Fruit fly (Drosophila melanogaster) whole organism, embryonic: ENCODE results near the gene ebd2.

Source experiments
- CG10321 ChIP-seq: fragments of 200-800 bp; sonication (Bioruptor generic); IDR thresholded peaks from 2 replicates; pipeline ENCODE4 v1.3.6; 2022; ENCODE audit warnings: missing biosample characterization, missing genetic modification characterization
- CG11723 ChIP-seq: fragments of 200-800 bp; sonication (Bioruptor generic); optimal IDR thresholded peaks from 2 replicates; lab custom pipeline; 2017; ENCODE audit warnings: missing biosample characterization, mild to moderate bottlenecking, missing genetic modification characterization
- CG12071 ChIP-seq: fragments of 200-800 bp; sonication (Bioruptor generic); optimal IDR thresholded peaks from 3 replicates; lab custom pipeline; 2018; ENCODE audit warnings: missing biosample characterization, mild to moderate bottlenecking, missing genetic modification characterization
- CG12391 ChIP-seq: fragments of 200-800 bp; sonication (Bioruptor generic); optimal IDR thresholded peaks from 3 replicates; lab custom pipeline; 2018; ENCODE audit warnings: missing biosample characterization, mild to moderate bottlenecking, missing genetic modification characterization, moderate library complexity
- CG12744 ChIP-seq: fragments of 200-800 bp; sonication (Bioruptor generic); optimal IDR thresholded peaks from 2 replicates; lab custom pipeline; 2016; ENCODE audit warnings: missing biosample characterization, missing genetic modification characterization
- CG13123 ChIP-seq: fragments of 200-800 bp; sonication (Bioruptor generic); optimal IDR thresholded peaks from 2 replicates; lab custom pipeline; 2016; ENCODE audit warnings: missing biosample characterization, missing genetic modification characterization
- CG15601 ChIP-seq: fragments of 200-800 bp; sonication (Bioruptor generic); optimal IDR thresholded peaks from 3 replicates; lab custom pipeline; 2019; ENCODE audit warnings: missing biosample characterization, mild to moderate bottlenecking, missing genetic modification characterization, moderate library complexity
- CG1603 ChIP-seq: fragments of 200-800 bp; sonication (Bioruptor generic); optimal IDR thresholded peaks from 2 replicates; lab custom pipeline; 2019; ENCODE audit warnings: missing biosample characterization, mild to moderate bottlenecking, missing genetic modification characterization, moderate library complexity
- CG1647 ChIP-seq: fragments of 200-800 bp; sonication (Bioruptor generic); optimal IDR thresholded peaks from 3 replicates; lab custom pipeline; 2016; ENCODE audit warnings: missing biosample characterization, missing genetic modification characterization
- CG16815 ChIP-seq: fragments of 200-800 bp; sonication (Bioruptor generic); optimal IDR thresholded peaks from 3 replicates; lab custom pipeline; 2017; ENCODE audit warnings: missing biosample characterization, mild to moderate bottlenecking, missing genetic modification characterization
- CG17186 ChIP-seq: fragments of 200-800 bp; sonication (Bioruptor generic); optimal IDR thresholded peaks from 3 replicates; lab custom pipeline; 2017; ENCODE audit warnings: missing biosample characterization, missing genetic modification reagents, missing genetic modification characterization
- CG1792 ChIP-seq: fragments of 200-800 bp; sonication (Bioruptor generic); optimal IDR thresholded peaks from 2 replicates; lab custom pipeline; 2016; ENCODE audit warnings: missing biosample characterization, missing genetic modification characterization
- CG1832 ChIP-seq: fragments of 200-800 bp; sonication (Bioruptor generic); optimal IDR thresholded peaks from 2 replicates; lab custom pipeline; 2017; ENCODE audit warnings: missing biosample characterization, mild to moderate bottlenecking, missing genetic modification characterization, inconsistent platforms
- CG2712 ChIP-seq: fragments of 200-800 bp; optimal IDR thresholded peaks from 3 replicates; lab custom pipeline; 2019; ENCODE audit warnings: missing biosample characterization, mild to moderate bottlenecking, missing genetic modification characterization, moderate library complexity
- CG2875 ChIP-seq: fragments of 200-800 bp; sonication (Bioruptor generic); optimal IDR thresholded peaks from 2 replicates; lab custom pipeline; 2017; ENCODE audit warnings: missing biosample characterization, mild to moderate bottlenecking, missing genetic modification characterization, missing genetic modification reagents
- CG6791 ChIP-seq: fragments of 200-800 bp; sonication (Bioruptor generic); IDR thresholded peaks from 3 replicates; pipeline ENCODE4 v1.3.6; 2022; ENCODE audit warnings: missing biosample characterization, missing genetic modification characterization; ENCODE audit not compliant: partially characterized antibody
- CG6813 ChIP-seq: fragments of 200-800 bp; sonication (Bioruptor generic); optimal IDR thresholded peaks from 2 replicates; lab custom pipeline; 2017; ENCODE audit warnings: missing biosample characterization, missing genetic modification characterization, mild to moderate bottlenecking, moderate library complexity, missing genetic modification reagents
- CG6854 ChIP-seq: fragments of 200-800 bp; sonication (Bioruptor generic); optimal IDR thresholded peaks from 3 replicates; lab custom pipeline; 2017; ENCODE audit warnings: missing biosample characterization, mild to moderate bottlenecking, missing genetic modification characterization
- CG8924 ChIP-seq: fragments of 200-800 bp; optimal IDR thresholded peaks from 3 replicates; lab custom pipeline; 2019; ENCODE audit warnings: missing biosample characterization, mild to moderate bottlenecking, missing genetic modification characterization, moderate library complexity
- CG9876 ChIP-seq: fragments of 200-800 bp; sonication (Bioruptor generic); optimal IDR thresholded peaks from 2 replicates; lab custom pipeline; 2016; ENCODE audit warnings: missing biosample characterization, missing genetic modification characterization
- Camta ChIP-seq: fragments of 200-800 bp; sonication (Bioruptor generic); optimal IDR thresholded peaks from 2 replicates; lab custom pipeline; 2016; ENCODE audit warnings: missing biosample characterization, missing genetic modification characterization
- CkIIα-i1 ChIP-seq: fragments of 200-800 bp; sonication (Bioruptor generic); IDR thresholded peaks from 2 replicates; pipeline ENCODE4 v1.3.6; 2022; ENCODE audit warnings: missing biosample characterization, missing genetic modification characterization
- CrebB ChIP-seq: fragments of 200-800 bp; sonication (Bioruptor generic); optimal IDR thresholded peaks from 3 replicates; lab custom pipeline; 2018; ENCODE audit warnings: missing biosample characterization, mild to moderate bottlenecking, missing genetic modification characterization
- Dad ChIP-seq: fragments of 200-800 bp; sonication (Bioruptor generic); optimal IDR thresholded peaks from 3 replicates; lab custom pipeline; 2016; ENCODE audit warnings: missing biosample characterization, missing genetic modification characterization
- Dek ChIP-seq: fragments of 200-800 bp; sonication (Bioruptor generic); optimal IDR thresholded peaks from 3 replicates; lab custom pipeline; 2019; ENCODE audit warnings: missing biosample characterization, mild to moderate bottlenecking, missing genetic modification characterization, moderate library complexity
- Dll ChIP-seq: fragments of 200-800 bp; sonication (Bioruptor generic); IDR thresholded peaks from 4 replicates; pipeline ENCODE4 v1.3.6; 2022; ENCODE audit warnings: missing biosample characterization, missing genetic modification characterization; ENCODE audit not compliant: partially characterized antibody
- Fer1 ChIP-seq: fragments of 200-800 bp; sonication (Bioruptor generic); optimal IDR thresholded peaks from 2 replicates; lab custom pipeline; 2017; ENCODE audit warnings: missing biosample characterization, mild to moderate bottlenecking, missing genetic modification characterization
- Fer2 ChIP-seq: fragments of 200-800 bp; sonication (Bioruptor generic); optimal IDR thresholded peaks from 2 replicates; lab custom pipeline; 2018; ENCODE audit warnings: missing biosample characterization, mild to moderate bottlenecking, missing genetic modification characterization, moderate library complexity
- Lpt ChIP-seq: fragments of >200 bp; optimal IDR thresholded peaks from 2 replicates; lab custom pipeline; 2018; ENCODE audit warnings: missing biosample characterization, missing genetic modification characterization
- Max ChIP-seq: fragments of 200-800 bp; sonication (Bioruptor generic); optimal IDR thresholded peaks from 2 replicates; lab custom pipeline; 2016; ENCODE audit warnings: missing biosample characterization, mild to moderate bottlenecking, missing genetic modification characterization
- Neu2 ChIP-seq: fragments of 200-800 bp; sonication (Bioruptor generic); optimal IDR thresholded peaks from 3 replicates; lab custom pipeline; 2016; ENCODE audit warnings: missing biosample characterization, missing genetic modification characterization, borderline replicate concordance
- Trl ChIP-seq, 3 experiments: fragments of >200 bp in 2 of 3; fragments of 200-800 bp in 1 of 3; sonication (Bioruptor generic) in 1 of 3; optimal IDR thresholded peaks; 2 replicates in 1 of 3; 3 replicates in 2 of 3; lab custom pipeline; 2016 to 2017; ENCODE audit warnings: missing biosample characterization in 1 of 3, missing genetic modification characterization in 1 of 3
- Vsx1 ChIP-seq: fragments of 200-800 bp; sonication (Bioruptor generic); optimal IDR thresholded peaks from 2 replicates; lab custom pipeline; 2017; ENCODE audit warnings: missing biosample characterization, mild to moderate bottlenecking, missing genetic modification characterization, missing genetic modification reagents
- bigmax ChIP-seq: fragments of 200-800 bp; sonication (Bioruptor generic); optimal IDR thresholded peaks from 2 replicates; lab custom pipeline; 2018; ENCODE audit warnings: missing biosample characterization, mild to moderate bottlenecking, missing genetic modification characterization
- bsh ChIP-seq, 2 experiments: fragments of 200-800 bp; sonication (Bioruptor generic); optimal IDR thresholded peaks; 2 replicates each; lab custom pipeline; 2017 to 2018; ENCODE audit warnings: mild to moderate bottlenecking in 2 of 2, missing biosample characterization in 2 of 2, missing genetic modification characterization in 2 of 2, moderate library complexity in 1 of 2
- chm ChIP-seq: fragments of 200-800 bp; sonication (Bioruptor generic); IDR thresholded peaks from 2 replicates; pipeline ENCODE4 v1.3.6; 2022; ENCODE audit warnings: missing biosample characterization, missing genetic modification characterization
- ci ChIP-seq: fragments of 200-800 bp; sonication (Bioruptor generic); IDR thresholded peaks from 3 replicates; pipeline ENCODE4 v1.3.6; 2022; ENCODE audit warnings: missing biosample characterization, missing genetic modification characterization
- crc ChIP-seq: fragments of 200-800 bp; sonication (Bioruptor generic); optimal IDR thresholded peaks from 2 replicates; lab custom pipeline; 2016; ENCODE audit warnings: missing biosample characterization, missing genetic modification characterization
- ham ChIP-seq: fragments of 200-800 bp; sonication (Bioruptor generic); IDR thresholded peaks from 2 replicates; pipeline ENCODE4 v1.3.6; 2022; ENCODE audit warnings: missing biosample characterization, missing genetic modification characterization
- her ChIP-seq: fragments of 200-800 bp; sonication (Bioruptor generic); optimal IDR thresholded peaks from 2 replicates; lab custom pipeline; 2016; ENCODE audit warnings: missing biosample characterization, missing genetic modification characterization
- hkb ChIP-seq, 2 experiments: fragments of 200-800 bp in 1 of 2; fragments of >200 bp in 1 of 2; sonication (Bioruptor generic) in 1 of 2; IDR thresholded peaks in 1 of 2; optimal IDR thresholded peaks in 1 of 2; 2 replicates each; pipeline versions ENCODE4 v1.3.6 to Lab custom; 2017 to 2022; ENCODE audit warnings: missing biosample characterization in 1 of 2, missing genetic modification characterization in 1 of 2
- jigr1 ChIP-seq: fragments of 200-800 bp; sonication (Bioruptor generic); IDR thresholded peaks from 3 replicates; pipeline ENCODE4 v1.3.6; 2022; ENCODE audit warnings: missing biosample characterization, missing genetic modification characterization
- klu ChIP-seq: fragments of 200-800 bp; sonication (Bioruptor generic); IDR thresholded peaks from 2 replicates; pipeline ENCODE4 v1.3.6; 2022; ENCODE audit warnings: missing biosample characterization, missing genetic modification characterization
- p53 ChIP-seq: fragments of 200-800 bp; sonication (Bioruptor generic); optimal IDR thresholded peaks from 2 replicates; lab custom pipeline; 2016; ENCODE audit warnings: missing biosample characterization, missing genetic modification characterization
- pita ChIP-seq: fragments of 200-800 bp; sonication (Bioruptor generic); optimal IDR thresholded peaks from 2 replicates; lab custom pipeline; 2017; ENCODE audit warnings: missing biosample characterization, mild to moderate bottlenecking, missing genetic modification characterization
- pum ChIP-seq: fragments of 200-800 bp; sonication (Bioruptor generic); optimal IDR thresholded peaks from 2 replicates; lab custom pipeline; 2016; ENCODE audit warnings: missing biosample characterization, missing genetic modification characterization
- pzg ChIP-seq: fragments of 200-800 bp; sonication (Bioruptor generic); optimal IDR thresholded peaks from 3 replicates; lab custom pipeline; 2018; ENCODE audit warnings: missing biosample characterization, mild to moderate bottlenecking, missing genetic modification characterization, moderate library complexity
- sqz ChIP-seq: fragments of 200-800 bp; sonication (Bioruptor generic); optimal IDR thresholded peaks from 3 replicates; lab custom pipeline; 2018; ENCODE audit warnings: missing biosample characterization, mild to moderate bottlenecking, missing genetic modification characterization
- wek ChIP-seq: fragments of 200-800 bp; sonication (Bioruptor generic); optimal IDR thresholded peaks from 3 replicates; lab custom pipeline; 2018; ENCODE audit warnings: missing biosample characterization, mild to moderate bottlenecking, missing genetic modification characterization, moderate library complexity

The ebd2 gene

DNA sequence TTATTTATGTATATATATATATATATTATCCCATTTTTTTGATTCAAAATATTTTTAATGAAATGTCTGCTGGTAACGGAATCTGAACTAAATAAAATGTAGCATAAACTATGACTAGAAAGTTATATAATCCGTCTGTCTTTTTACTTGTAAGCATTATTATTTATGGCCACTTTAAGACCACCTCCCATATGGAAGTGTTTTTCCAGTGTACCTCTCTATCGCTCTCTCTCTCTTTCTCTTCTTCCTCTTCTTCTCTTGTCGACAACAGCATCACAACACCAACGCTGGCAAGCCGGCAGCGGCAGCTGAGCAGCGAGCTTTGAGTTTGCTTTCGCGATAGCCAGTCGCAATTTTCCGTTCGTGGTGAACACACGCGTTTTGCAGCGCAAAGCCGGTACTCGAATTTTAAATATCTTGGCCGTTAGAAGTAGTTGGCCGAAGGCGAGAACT is 33.1 kb upstream of the ebd2 start, which contains the start of gene rgn (continued):
- no peak for TF ChIP-seq Neu2 (GFP tag; lab: Kevin White, UChicago)
- TF ChIP-seq bsh (GFP tag; optimal IDR thresholded peaks at IDR 0.05; lab: Kevin White, UChicago), result peak; percentile 40 to 83
- no peak for TF ChIP-seq jigr1
- peak; percentile 54 for TF ChIP-seq CG16815
- TF ChIP-seq CG1792 (GFP tag; lab: Kevin White, UChicago), result peak; percentile 18
- peak; percentile 80 for TF ChIP-seq CG6854
- TF ChIP-seq CG11723 (GFP tag; lab: Kevin White, UChicago), result peak; percentile 39
- TF ChIP-seq Dll, result no peak
- peak; percentile 76 for TF ChIP-seq ci (GFP tag; lab: Robert Waterston, UW)
- no peak for TF ChIP-seq CG12744
- TF ChIP-seq CrebB (tag; lab: Kevin White, UChicago), result peak; percentile 43
- TF ChIP-seq CG1647 (GFP tag; lab: Kevin White, UChicago), result no peak
- 0 out of 2 replicates have a peak, but pooled peaks have one; percentile 19 for TF ChIP-seq chm (GFP tag; lab: Robert Waterston, UW)
- TF ChIP-seq Dek (tag; lab: Kevin White, UChicago), result peak; percentile 74
- TF ChIP-seq Fer1, result peak; percentile 86
- TF ChIP-seq Dad, result no peak
- no peak for TF ChIP-seq hkb (optimal IDR thresholded peaks at IDR 0.05; lab: Kevin White, UChicago)
- TF ChIP-seq hkb (GFP tag; IDR thresholded peaks at IDR 0.05; lab: Robert Waterston, UW), result peak; percentile 78
- peak; percentile 77 for TF ChIP-seq CG12391 (tag; lab: Kevin White, UChicago)
- peak; percentile 38; the same call in 1 of the 2 replicates for TF ChIP-seq klu (GFP tag; lab: Robert Waterston, UW)
- TF ChIP-seq CG1603 (tag; lab: Kevin White, UChicago), result peak; percentile 52
- no peak for TF ChIP-seq CG6791
- TF ChIP-seq CG13123 (GFP tag; lab: Kevin White, UChicago), result peak; percentile 9
- no peak for TF ChIP-seq sqz (GFP tag; lab: Kevin White, UChicago)
- TF ChIP-seq CG12071 (GFP tag; lab: Kevin White, UChicago), result peak; percentile 53
- no peak for TF ChIP-seq bigmax (GFP tag; lab: Kevin White, UChicago)
- TF ChIP-seq Trl (optimal IDR thresholded peaks at IDR 0.05; lab: Kevin White, UChicago), result peak; percentile 36 to 86
- peak; percentile 57 for TF ChIP-seq Trl (GFP tag; optimal IDR thresholded peaks at IDR 0.05; lab: Kevin White, UChicago)
- no peak for TF ChIP-seq CG15601 (tag; lab: Kevin White, UChicago)
- peak; percentile 5 for TF ChIP-seq crc
- peak; percentile 33 for TF ChIP-seq CG2875 (GFP tag; lab: Kevin White, UChicago)
- 0 out of 2 replicates have a peak, but pooled peaks have one; percentile 45 for TF ChIP-seq ham (GFP tag; lab: Robert Waterston, UW)
- no peak for TF ChIP-seq Vsx1 (GFP tag; lab: Kevin White, UChicago)
- peak; percentile 76 for TF ChIP-seq CG8924 (tag; lab: Kevin White, UChicago)
- peak; percentile 21 for TF ChIP-seq CG1832
- no peak for TF ChIP-seq Lpt (GFP tag; lab: Kevin White, UChicago)
- no peak for TF ChIP-seq p53 (GFP tag; lab: Kevin White, UChicago)
- TF ChIP-seq Fer2 (tag; lab: Kevin White, UChicago), result peak; percentile 68
- TF ChIP-seq Camta (GFP tag; lab: Kevin White, UChicago), result peak; percentile 49
- no peak for TF ChIP-seq CG10321 (GFP tag; lab: Robert Waterston, UW)
- TF ChIP-seq her (GFP tag; lab: Kevin White, UChicago), result peak; percentile 44
- TF ChIP-seq pzg, result no peak
- peak; percentile 61 for TF ChIP-seq CG9876 (GFP tag; lab: Kevin White, UChicago)
- no peak for TF ChIP-seq wek
- no peak for TF ChIP-seq CkIIα-i1 (GFP tag; lab: Robert Waterston, UW)
- no peak for TF ChIP-seq CG17186 (GFP tag; lab: Kevin White, UChicago)
- peak; percentile 22 for TF ChIP-seq Max (GFP tag; lab: Kevin White, UChicago)
- peak; percentile 72 for TF ChIP-seq CG2712
- TF ChIP-seq pum (GFP tag; lab: Kevin White, UChicago), result peak; percentile 44
- peak; percentile 43 for TF ChIP-seq CG6813 (GFP tag; lab: Kevin White, UChicago)
- no peak for TF ChIP-seq pita (GFP tag; lab: Kevin White, UChicago)
